Fruit fly (Drosophila melanogaster) whole organism, embryonic: ENCODE measurements around the gene ZnT86D.
A peak's percentile ranks its signal among the peaks of the same experiment; 100 is the strongest.

Source experiments
- B-H2 ChIP-seq: fragments of 200-800 bp; sonication (Bioruptor generic); optimal IDR thresholded peaks from 2 replicates; lab custom pipeline; 2018; ENCODE audit warnings: missing biosample characterization, mild to moderate bottlenecking, missing genetic modification characterization
- CG10543 ChIP-seq: fragments of 200-800 bp; sonication (Bioruptor generic); optimal IDR thresholded peaks from 3 replicates; lab custom pipeline; 2017; ENCODE audit warnings: missing biosample characterization, mild to moderate bottlenecking, missing genetic modification characterization, moderate library complexity
- CG11456 ChIP-seq: fragments of 200-800 bp; sonication (Bioruptor generic); IDR thresholded peaks from 3 replicates; pipeline ENCODE4 v1.3.6; 2022; ENCODE audit warnings: missing biosample characterization, missing genetic modification characterization
- CG13287 ChIP-seq: fragments of 200-800 bp; sonication (Bioruptor generic); IDR thresholded peaks from 2 replicates; pipeline ENCODE4 v1.3.6; 2022; ENCODE audit warnings: missing biosample characterization, missing genetic modification characterization; ENCODE audit not compliant: partially characterized antibody
- CG15073 ChIP-seq: fragments of 200-800 bp; sonication (Bioruptor generic); optimal IDR thresholded peaks from 2 replicates; lab custom pipeline; 2016; ENCODE audit warnings: missing biosample characterization, missing genetic modification characterization
- CG1602 ChIP-seq: fragments of 200-800 bp; sonication (Bioruptor generic); optimal IDR thresholded peaks from 3 replicates; lab custom pipeline; 2016; ENCODE audit warnings: missing biosample characterization, missing genetic modification characterization
- CG17568 ChIP-seq: fragments of 200-800 bp; sonication (Bioruptor generic); optimal IDR thresholded peaks from 2 replicates; lab custom pipeline; 2018; ENCODE audit warnings: missing biosample characterization, mild to moderate bottlenecking, missing genetic modification characterization, moderate library complexity
- CG18619 ChIP-seq: fragments of 200-800 bp; sonication (Bioruptor generic); optimal IDR thresholded peaks from 3 replicates; lab custom pipeline; 2017; ENCODE audit warnings: missing biosample characterization, mild to moderate bottlenecking, missing genetic modification characterization
- CG2116 ChIP-seq: fragments of 200-800 bp; sonication (Bioruptor generic); optimal IDR thresholded peaks from 3 replicates; lab custom pipeline; 2018; ENCODE audit warnings: missing biosample characterization, mild to moderate bottlenecking, missing genetic modification characterization
- CG31441 ChIP-seq: fragments of 200-800 bp; sonication (Bioruptor generic); IDR thresholded peaks from 2 replicates; pipeline ENCODE4 v1.3.6; 2022; ENCODE audit warnings: missing biosample characterization, missing genetic modification characterization
- CG42726 ChIP-seq: fragments of 200-800 bp; sonication (Bioruptor generic); IDR thresholded peaks from 2 replicates; pipeline ENCODE4 v1.3.6; 2022; ENCODE audit warnings: missing biosample characterization, missing genetic modification characterization; ENCODE audit not compliant: partially characterized antibody
- CG4820 ChIP-seq: fragments of 200-800 bp; sonication (Bioruptor generic); optimal IDR thresholded peaks from 3 replicates; lab custom pipeline; 2016; ENCODE audit warnings: missing biosample characterization, missing genetic modification characterization
- CG4854 ChIP-seq: fragments of 200-800 bp; sonication (Bioruptor generic); optimal IDR thresholded peaks from 2 replicates; lab custom pipeline; 2016; ENCODE audit warnings: missing biosample characterization, missing genetic modification characterization, inconsistent platforms
- CG8089 ChIP-seq: fragments of 200-800 bp; sonication (Bioruptor generic); optimal IDR thresholded peaks from 3 replicates; lab custom pipeline; 2016; ENCODE audit warnings: missing biosample characterization, missing genetic modification characterization
- CG9727 ChIP-seq: fragments of 200-800 bp; sonication (Bioruptor generic); optimal IDR thresholded peaks from 3 replicates; lab custom pipeline; 2017; ENCODE audit warnings: missing biosample characterization, mild to moderate bottlenecking, missing genetic modification characterization
- D19B ChIP-seq: fragments of 200-800 bp; sonication (Bioruptor generic); optimal IDR thresholded peaks from 2 replicates; lab custom pipeline; 2017; ENCODE audit warnings: missing biosample characterization, mild to moderate bottlenecking, missing genetic modification characterization
- Elba2 ChIP-seq: fragments of 200-800 bp; sonication (Bioruptor generic); optimal IDR thresholded peaks from 3 replicates; lab custom pipeline; 2016; ENCODE audit warnings: missing biosample characterization, missing genetic modification characterization
- Ets65A ChIP-seq: fragments of 200-800 bp; sonication (Bioruptor generic); peaks from one replicate; lab custom pipeline; 2016; ENCODE audit warnings: missing biosample characterization, missing genetic modification characterization
- Fer2 ChIP-seq: fragments of 200-800 bp; sonication (Bioruptor generic); optimal IDR thresholded peaks from 2 replicates; lab custom pipeline; 2018; ENCODE audit warnings: missing biosample characterization, mild to moderate bottlenecking, missing genetic modification characterization, moderate library complexity
- HLH3B ChIP-seq: fragments of 200-800 bp; sonication (Bioruptor generic); IDR thresholded peaks from 2 replicates; pipeline ENCODE4 v1.3.6; 2022; ENCODE audit warnings: missing biosample characterization, missing genetic modification characterization
- Nf-YB ChIP-seq: fragments of 200-800 bp; sonication (Bioruptor generic); optimal IDR thresholded peaks from 3 replicates; lab custom pipeline; 2019; ENCODE audit warnings: missing biosample characterization, mild to moderate bottlenecking, missing genetic modification characterization, moderate library complexity
- Nf-YC ChIP-seq: fragments of 200-800 bp; optimal IDR thresholded peaks from 3 replicates; lab custom pipeline; 2019; ENCODE audit warnings: missing biosample characterization, mild to moderate bottlenecking, missing genetic modification characterization, moderate library complexity
- Sox100B ChIP-seq: fragments of 200-800 bp; sonication (Bioruptor generic); optimal IDR thresholded peaks from 3 replicates; lab custom pipeline; 2018; ENCODE audit warnings: missing biosample characterization, mild to moderate bottlenecking, missing genetic modification characterization
- Trl ChIP-seq, 3 experiments: fragments of >200 bp in 2 of 3; fragments of 200-800 bp in 1 of 3; sonication (Bioruptor generic) in 1 of 3; optimal IDR thresholded peaks; 2 replicates in 1 of 3; 3 replicates in 2 of 3; lab custom pipeline; 2016 to 2017; ENCODE audit warnings: missing biosample characterization in 1 of 3, missing genetic modification characterization in 1 of 3
- cad ChIP-seq: fragments of >200 bp; optimal IDR thresholded peaks from 2 replicates; lab custom pipeline; 2017; ENCODE audit warnings: missing biosample characterization, missing genetic modification characterization
- caup ChIP-seq: fragments of 200-800 bp; sonication (Bioruptor generic); optimal IDR thresholded peaks from 3 replicates; lab custom pipeline; 2017; ENCODE audit warnings: missing biosample characterization, mild to moderate bottlenecking, missing genetic modification characterization, moderate library complexity; ENCODE audit not compliant: severe bottlenecking
- cg ChIP-seq: fragments of 200-800 bp; sonication (Bioruptor generic); optimal IDR thresholded peaks from 3 replicates; lab custom pipeline; 2019; ENCODE audit warnings: missing biosample characterization, mild to moderate bottlenecking, missing genetic modification characterization, moderate library complexity
- dm ChIP-seq: fragments of 200-800 bp; sonication (Bioruptor generic); optimal IDR thresholded peaks from 3 replicates; lab custom pipeline; 2016; ENCODE audit warnings: missing biosample characterization, missing genetic modification characterization
- inv ChIP-seq: fragments of 200-800 bp; sonication (Bioruptor generic); IDR thresholded peaks from 2 replicates; pipeline ENCODE4 v1.3.6; 2022; ENCODE audit warnings: missing biosample characterization, missing genetic modification characterization; ENCODE audit not compliant: partially characterized antibody
- jumu ChIP-seq: fragments of 200-800 bp; sonication (Bioruptor generic); optimal IDR thresholded peaks from 3 replicates; lab custom pipeline; 2016; ENCODE audit warnings: missing biosample characterization, missing genetic modification characterization
- lbe ChIP-seq: fragments of 200-800 bp; sonication (Bioruptor generic); optimal IDR thresholded peaks from 2 replicates; lab custom pipeline; 2016; ENCODE audit warnings: missing biosample characterization, mild to moderate bottlenecking, missing genetic modification characterization
- peb ChIP-seq: fragments of 200-800 bp; sonication (Bioruptor generic); IDR thresholded peaks from 2 replicates; pipeline ENCODE4 v1.3.6; 2022; ENCODE audit warnings: missing biosample characterization, missing genetic modification characterization
- sd ChIP-seq: fragments of 200-800 bp; sonication (Bioruptor generic); optimal IDR thresholded peaks from 3 replicates; lab custom pipeline; 2018; ENCODE audit warnings: missing biosample characterization, mild to moderate bottlenecking, missing genetic modification characterization, moderate library complexity
- slp2 ChIP-seq: fragments of 200-800 bp; sonication (Bioruptor generic); optimal IDR thresholded peaks from 2 replicates; lab custom pipeline; 2016; ENCODE audit warnings: missing biosample characterization, missing genetic modification characterization
- sna ChIP-seq: fragments of 200-800 bp; sonication (Bioruptor generic); IDR thresholded peaks from 2 replicates; pipeline ENCODE4 v1.3.6; 2022; ENCODE audit warnings: missing biosample characterization, missing genetic modification characterization; ENCODE audit not compliant: partially characterized antibody
- unc-4 ChIP-seq: fragments of 200-800 bp; sonication (Bioruptor generic); IDR thresholded peaks from 2 replicates; pipeline ENCODE4 v1.3.6; 2022; ENCODE audit warnings: missing biosample characterization, missing genetic modification characterization; ENCODE audit not compliant: partially characterized antibody
- wor ChIP-seq: fragments of 200-800 bp; sonication (Bioruptor generic); IDR thresholded peaks from 2 replicates; pipeline ENCODE4 v1.3.6; 2022; ENCODE audit warnings: missing biosample characterization, missing genetic modification characterization
- yki ChIP-seq: fragments of >200 bp; optimal IDR thresholded peaks from 3 replicates; lab custom pipeline; 2018
- zfh1 ChIP-seq: fragments of 200-800 bp; sonication (Bioruptor generic); IDR thresholded peaks from 3 replicates; pipeline ENCODE4 v1.3.6; 2022; ENCODE audit warnings: missing biosample characterization, missing genetic modification characterization

Gene ZnT86D

DNA sequence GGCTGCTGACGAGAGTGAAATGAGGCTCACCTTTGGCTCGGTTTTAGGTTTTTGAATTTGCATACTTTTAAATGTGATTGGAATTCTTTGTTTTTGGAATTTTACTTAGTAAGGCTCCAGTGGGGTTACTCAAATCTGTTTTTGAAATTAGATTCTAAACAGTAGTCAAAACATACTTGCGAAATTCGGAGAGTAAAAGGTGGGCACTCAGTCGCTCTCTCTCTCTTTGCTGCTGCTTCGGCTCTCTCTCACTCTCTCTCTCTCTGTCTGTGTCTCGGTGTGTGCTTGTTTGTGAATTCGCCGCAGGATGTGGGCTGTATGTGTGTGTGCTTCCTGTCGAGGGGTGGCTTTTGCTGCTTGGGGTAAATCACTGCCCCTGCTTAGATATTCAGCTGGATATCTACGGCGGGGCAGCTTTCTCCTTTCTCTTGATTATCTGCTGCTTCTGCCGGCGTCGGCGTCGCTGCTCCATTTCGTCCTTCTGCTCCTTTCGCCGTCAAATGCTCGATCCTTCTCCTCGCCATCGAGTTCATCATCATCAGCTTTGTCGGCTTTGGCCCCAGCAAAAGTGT, 40.1 kb upstream of the ZnT86D start (continued):
- TF ChIP-seq inv (no peak), jumu (no peak), CG4854 (GFP tag; lab: Kevin White, UChicago) (no peak), B-H2 (GFP tag; lab: Kevin White, UChicago) (no peak), caup (GFP tag; lab: Kevin White, UChicago) (no peak), Fer2 (tag; lab: Kevin White, UChicago) (no peak), CG4820 (no peak), dm (no peak), Ets65A (GFP tag; lab: Kevin White, UChicago) (peak; percentile 63), sd (no peak), CG10543 (GFP tag; lab: Kevin White, UChicago) (no peak), CG8089 (GFP tag; lab: Kevin White, UChicago) (no peak), sna (GFP tag; lab: Robert Waterston, UW) (no peak), CG2116 (GFP tag; lab: Kevin White, UChicago) (no peak), unc-4 (no peak), slp2 (GFP tag; lab: Kevin White, UChicago) (no peak), Trl (optimal IDR thresholded peaks at IDR 0.05; lab: Kevin White, UChicago) (peak; percentile 79 to 85), Trl (GFP tag; optimal IDR thresholded peaks at IDR 0.05; lab: Kevin White, UChicago) (no peak), CG18619 (GFP tag; lab: Kevin White, UChicago) (no peak), Elba2 (GFP tag; lab: Kevin White, UChicago) (no peak), Sox100B (GFP tag; lab: Kevin White, UChicago) (no peak), yki (lab: Kevin White, UChicago) (peak; percentile 79), cad (GFP tag; lab: Kevin White, UChicago) (no peak), D19B (GFP tag; lab: Kevin White, UChicago) (no peak), cg (GFP tag; lab: Kevin White, UChicago) (peak; percentile 57), lbe (GFP tag; lab: Kevin White, UChicago) (no peak), peb (GFP tag; lab: Robert Waterston, UW) (no peak), wor (GFP tag; lab: Robert Waterston, UW) (no peak), CG9727 (no peak), CG31441 (no peak), CG42726 (no peak), HLH3B (GFP tag; lab: Robert Waterston, UW) (no peak), zfh1 (GFP tag; lab: Robert Waterston, UW) (no peak), CG1602 (no peak), CG11456 (GFP tag; lab: Robert Waterston, UW) (no peak), CG17568 (GFP tag; lab: Kevin White, UChicago) (no peak), CG13287 (GFP tag; lab: Robert Waterston, UW) (no peak)

DNA sequence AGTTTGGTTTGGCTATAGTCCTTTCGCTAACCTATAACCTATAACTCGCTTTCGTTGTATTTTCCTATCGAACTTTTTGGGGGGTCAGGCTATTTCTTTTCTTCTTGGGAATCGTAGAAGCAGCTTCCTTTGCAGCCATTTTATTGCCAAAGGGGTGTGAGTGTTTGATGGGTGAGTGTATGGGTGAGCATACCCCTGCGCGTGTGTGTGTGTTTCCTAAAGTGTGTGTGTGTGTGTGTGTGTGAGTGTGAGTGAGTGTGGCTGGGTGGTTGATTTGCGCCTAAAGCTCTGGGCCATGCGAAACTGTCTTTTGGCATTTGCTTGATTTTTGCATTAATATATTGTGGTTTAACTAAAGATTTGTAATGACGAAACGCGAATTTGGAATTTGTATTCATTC, 39.4 kb upstream of the ZnT86D start:
- TF ChIP-seq Nf-YC (tag; lab: Kevin White, UChicago) (peak; percentile 66), Nf-YB (GFP tag; lab: Kevin White, UChicago) (peak; percentile 33), cg (GFP tag; lab: Kevin White, UChicago) (peak; percentile 68), Ets65A (GFP tag; lab: Kevin White, UChicago) (peak; percentile 10), CG15073 (no peak)
- TF ChIP-seq, all 482 proteins: peak for 4
